Worm (Caenorhabditis elegans) whole organism, L1 larva: ENCODE measurements around the gene zipt-7.2.

Source experiments
- C16A3.4 ChIP-seq: fragments of 150-350 bp; optimal IDR thresholded peaks from 2 replicates; lab custom pipeline; 2014; ENCODE audit warnings: missing biosample characterization, missing genetic modification characterization
- C34B4.2 ChIP-seq: sonication (generic microtip); optimal IDR thresholded peaks from 2 replicates; lab custom pipeline; 2017; ENCODE audit warnings: mild to moderate bottlenecking, missing genetic modification characterization, missing compliant biosample characterization
- ama-1 ChIP-seq: fragments of 150-350 bp; optimal IDR thresholded peaks from 2 replicates; lab custom pipeline; 2014
- ceh-88 ChIP-seq: fragments of 200-800 bp; sonication (Bioruptor generic); IDR thresholded peaks from 2 replicates; pipeline ENCODE4 v1.3.6; 2022; ENCODE audit warnings: missing genetic modification characterization, missing compliant biosample characterization
- ces-1 ChIP-seq: fragments of 150-350 bp; optimal IDR thresholded peaks from 2 replicates; lab custom pipeline; 2014; ENCODE audit warnings: missing biosample characterization, missing genetic modification reagents, missing genetic modification characterization
- dpl-1 ChIP-seq, 3 experiments: fragments of 150-350 bp in 2 of 3; sonication (generic microtip) in 1 of 3; optimal IDR thresholded peaks; 2 replicates each; lab custom pipeline; 2014 to 2017; ENCODE audit warnings: missing biosample characterization in 3 of 3, missing genetic modification characterization in 3 of 3, missing genetic modification reagents in 3 of 3
- dsc-1 ChIP-seq: sonication (generic microtip); optimal IDR thresholded peaks from 2 replicates; lab custom pipeline; 2016; ENCODE audit warnings: mild to moderate bottlenecking, missing genetic modification characterization, missing compliant biosample characterization
- efl-1 ChIP-seq, 4 experiments: fragments of 150-350 bp; optimal IDR thresholded peaks in 3 of 4; peaks in 1 of 4; 1 replicate in 1 of 4; 2 replicates in 3 of 4; lab custom pipeline; 2014; ENCODE audit warnings: missing biosample characterization in 2 of 4, missing genetic modification characterization in 2 of 4, missing genetic modification reagents in 2 of 4
- egl-13 ChIP-seq: sonication (generic microtip); optimal IDR thresholded peaks from 2 replicates; lab custom pipeline; 2016; ENCODE audit warnings: missing genotype, missing genetic modification reagents, missing genetic modification characterization, missing compliant biosample characterization
- egl-27 ChIP-seq, 2 experiments: fragments of 150-350 bp in 1 of 2; sonication (generic microtip); optimal IDR thresholded peaks; 3 replicates each; lab custom pipeline; 2017 to 2018; ENCODE audit warnings: missing biosample characterization in 2 of 2, missing genetic modification characterization in 2 of 2, missing genetic modification reagents in 2 of 2
- elt-2 ChIP-seq: sonication (generic microtip); optimal IDR thresholded peaks from 2 replicates; lab custom pipeline; 2016; ENCODE audit warnings: missing genetic modification characterization, mild to moderate bottlenecking, inconsistent platforms, missing compliant biosample characterization, missing genetic modification reagents
- elt-3 ChIP-seq, 6 experiments: fragments of 150-350 bp in 1 of 6; sonication (generic microtip); optimal IDR thresholded peaks; 2 replicates each; lab custom pipeline; 2017 to 2018; ENCODE audit warnings: missing biosample characterization in 6 of 6, missing genetic modification characterization in 6 of 6, inconsistent platforms in 1 of 6
- fkh-10 ChIP-seq: sonication (generic microtip); optimal IDR thresholded peaks from 2 replicates; lab custom pipeline; 2017; ENCODE audit warnings: missing biosample characterization, missing genetic modification reagents, missing genetic modification characterization
- fkh-4 ChIP-seq: sonication (generic microtip); optimal IDR thresholded peaks from 2 replicates; lab custom pipeline; 2016; ENCODE audit warnings: missing compliant biosample characterization, missing genetic modification characterization, borderline replicate concordance
- fkh-8 ChIP-seq: sonication (generic microtip); optimal IDR thresholded peaks from 2 replicates; lab custom pipeline; 2016; ENCODE audit warnings: mild to moderate bottlenecking, missing genetic modification characterization, missing compliant biosample characterization
- isw-1 ChIP-seq: fragments of 200-800 bp; sonication (Bioruptor generic); IDR thresholded peaks from 2 replicates; pipeline ENCODE4 v1.3.6; 2022; ENCODE audit warnings: missing genetic modification characterization, missing compliant biosample characterization
- jun-1 ChIP-seq: fragments of 150-350 bp; optimal IDR thresholded peaks from 2 replicates; lab custom pipeline; 2014; ENCODE audit warnings: missing biosample characterization, missing genetic modification reagents, missing genetic modification characterization
- lin-13 ChIP-seq: fragments of 150-350 bp; optimal IDR thresholded peaks from 2 replicates; lab custom pipeline; 2014; ENCODE audit warnings: missing biosample characterization, missing genetic modification reagents, missing genetic modification characterization
- lin-14 ChIP-seq: fragments of 200-800 bp; sonication (Bioruptor generic); optimal IDR thresholded peaks from 2 replicates; lab custom pipeline; 2018; ENCODE audit warnings: mild to moderate bottlenecking, missing genetic modification characterization, moderate library complexity, missing compliant biosample characterization
- lir-3 ChIP-seq: sonication (generic microtip); optimal IDR thresholded peaks from 2 replicates; lab custom pipeline; 2016; ENCODE audit warnings: mild to moderate bottlenecking, missing genetic modification characterization, moderate library complexity, missing compliant biosample characterization; ENCODE audit not compliant: poor library complexity
- lsy-2 ChIP-seq, 2 experiments: fragments of 150-350 bp; optimal IDR thresholded peaks; 2 replicates each; lab custom pipeline; 2014; ENCODE audit warnings: missing biosample characterization in 2 of 2, missing genetic modification characterization in 2 of 2
- nhr-19 ChIP-seq: fragments of 200-800 bp; sonication (Bioruptor generic); conservative IDR thresholded peaks from 2 replicates; pipeline ENCODE4 v1.3.6; 2022; ENCODE audit warnings: missing genetic modification characterization, missing compliant biosample characterization
- nhr-237 ChIP-seq: fragments of 150-350 bp; optimal IDR thresholded peaks from 2 replicates; lab custom pipeline; 2014; ENCODE audit warnings: missing biosample characterization, missing genetic modification characterization
- nhr-47 ChIP-seq: sonication (generic microtip); optimal IDR thresholded peaks from 2 replicates; lab custom pipeline; 2016; ENCODE audit warnings: mild to moderate bottlenecking, missing genetic modification characterization, moderate library complexity, missing compliant biosample characterization
- nhr-71 ChIP-seq: sonication (generic microtip); optimal IDR thresholded peaks from 2 replicates; lab custom pipeline; 2016; ENCODE audit warnings: mild to moderate bottlenecking, missing genetic modification characterization, moderate library complexity, missing compliant biosample characterization
- nhr-77 ChIP-seq: fragments of 150-350 bp; optimal IDR thresholded peaks from 2 replicates; lab custom pipeline; 2014; ENCODE audit warnings: missing biosample characterization, missing genetic modification characterization
- nhr-84 ChIP-seq: sonication (generic microtip); optimal IDR thresholded peaks from 2 replicates; lab custom pipeline; 2017; ENCODE audit warnings: missing biosample characterization, missing genetic modification characterization
- nhr-85 ChIP-seq: sonication (generic microtip); peaks from one replicate; lab custom pipeline; 2016; ENCODE audit warnings: missing genetic modification characterization, inconsistent platforms, missing compliant biosample characterization
- pax-3 ChIP-seq: fragments of 200-800 bp; sonication (Bioruptor generic); optimal IDR thresholded peaks from 2 replicates; lab custom pipeline; 2018; ENCODE audit warnings: mild to moderate bottlenecking, missing genetic modification characterization, moderate library complexity, missing compliant biosample characterization
- pqm-1 ChIP-seq: sonication (generic microtip); optimal IDR thresholded peaks from 3 replicates; lab custom pipeline; 2017; ENCODE audit warnings: missing biosample characterization, missing genetic modification characterization
- snpc-4 ChIP-seq: fragments of 150-350 bp; optimal IDR thresholded peaks from 2 replicates; lab custom pipeline; 2014; ENCODE audit warnings: missing biosample characterization, missing genetic modification characterization
- snu-23 ChIP-seq: sonication (generic microtip); optimal IDR thresholded peaks from 2 replicates; lab custom pipeline; 2016; ENCODE audit warnings: missing genetic modification characterization, missing compliant biosample characterization
- sup-37 ChIP-seq: fragments of 200-800 bp; sonication (Bioruptor generic); optimal IDR thresholded peaks from 2 replicates; lab custom pipeline; 2018; ENCODE audit warnings: mild to moderate bottlenecking, missing genetic modification characterization, missing compliant biosample characterization
- tlp-1 ChIP-seq: fragments of 150-350 bp; optimal IDR thresholded peaks from 2 replicates; lab custom pipeline; 2014; ENCODE audit warnings: missing biosample characterization, missing genetic modification characterization
- unc-62 ChIP-seq: fragments of 150-350 bp; optimal IDR thresholded peaks from 2 replicates; lab custom pipeline; 2014; ENCODE audit warnings: missing biosample characterization, missing genetic modification reagents, missing genetic modification characterization
- unc-86 ChIP-seq: sonication (generic microtip); optimal IDR thresholded peaks from 2 replicates; lab custom pipeline; 2016; ENCODE audit warnings: missing genetic modification characterization, missing compliant biosample characterization
- unc-98 ChIP-seq: fragments of 200-800 bp; sonication (Bioruptor generic); IDR thresholded peaks from 2 replicates; pipeline ENCODE4 v1.3.6; 2022; ENCODE audit warnings: missing genetic modification characterization, missing compliant biosample characterization
- xbp-1 ChIP-seq: sonication (generic microtip); optimal IDR thresholded peaks from 2 replicates; lab custom pipeline; 2016; ENCODE audit warnings: missing genetic modification characterization, missing compliant biosample characterization
- zip-4 ChIP-seq: fragments of 200-800 bp; sonication (Bioruptor generic); optimal IDR thresholded peaks from 2 replicates; lab custom pipeline; 2018; ENCODE audit warnings: mild to moderate bottlenecking, missing genetic modification characterization, moderate library complexity, missing compliant biosample characterization
- ztf-4 ChIP-seq: fragments of 150-350 bp; optimal IDR thresholded peaks from 2 replicates; lab custom pipeline; 2014; ENCODE audit warnings: missing biosample characterization, missing genetic modification characterization

Gene zipt-7.2

DNA sequence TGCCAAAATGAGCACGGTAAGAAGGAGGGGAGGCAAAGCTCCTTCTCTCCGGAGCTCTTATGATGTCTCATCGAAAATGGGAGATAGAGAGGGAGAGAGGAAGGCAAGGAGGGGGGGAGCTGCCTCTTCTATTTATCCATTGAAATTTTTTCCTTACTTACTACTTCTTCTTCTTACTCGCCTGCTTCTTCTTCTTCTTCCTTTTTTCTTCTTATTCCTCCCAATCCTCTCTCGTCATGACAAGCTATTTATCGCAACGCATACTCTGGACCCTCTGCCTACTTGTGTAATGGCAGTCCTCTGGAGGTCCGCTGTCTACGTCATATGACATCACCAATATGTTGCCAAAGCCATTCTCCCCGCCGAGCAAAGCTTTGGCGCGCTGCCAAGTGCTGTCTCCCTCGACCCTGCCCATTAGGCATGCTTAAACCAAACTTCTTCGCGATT is 27.5 kb upstream of the zipt-7.2 start (continued):
- TF ChIP-seq lsy-2 (tag; optimal IDR thresholded peaks at IDR 0.05; lab: Kevin White, UChicago) (peak; percentile 53 to 58), lin-13 (peak; percentile 58), isw-1 (GFP tag; lab: Robert Waterston, UW) (peak; percentile 54), egl-13 (tag; lab: Kevin White, UChicago) (peak; percentile 87), ceh-88 (GFP tag; lab: Robert Waterston, UW) (peak; percentile 49; the same call in 1 of the 2 replicates), snu-23 (GFP tag; lab: Kevin White, UChicago) (peak; percentile 71), pqm-1 (tag; lab: Kevin White, UChicago) (no peak), fkh-4 (tag; lab: Kevin White, UChicago) (no peak), C34B4.2 (tag; lab: Kevin White, UChicago) (no peak), dsc-1 (peak; percentile 74)
- TF ChIP-seq, all 84 proteins: peak for 38

DNA sequence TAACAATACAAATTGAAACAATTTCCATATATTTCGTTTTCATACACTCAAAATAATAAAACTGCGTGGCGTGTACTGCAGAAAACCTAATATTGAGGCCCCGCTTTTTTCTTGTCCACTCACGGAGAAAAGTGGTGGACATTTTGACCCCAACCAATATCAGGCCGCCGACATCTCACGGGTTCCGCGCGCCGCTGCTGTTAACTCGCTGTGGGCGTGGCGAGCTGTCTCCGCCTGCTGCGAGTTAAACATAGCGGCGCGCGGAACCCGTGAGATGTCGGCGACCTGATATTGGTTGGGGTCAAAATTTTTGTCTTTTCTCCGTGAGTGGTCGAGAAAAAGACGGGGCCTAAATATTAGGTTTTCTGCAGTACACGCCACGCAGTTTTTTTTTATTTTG is 26.2 kb upstream of the zipt-7.2 start:
- peak; percentile 67 for TF ChIP-seq snpc-4
- TF ChIP-seq, all 84 proteins: peak for 1; not testable (repeated sequence) for 83

DNA sequence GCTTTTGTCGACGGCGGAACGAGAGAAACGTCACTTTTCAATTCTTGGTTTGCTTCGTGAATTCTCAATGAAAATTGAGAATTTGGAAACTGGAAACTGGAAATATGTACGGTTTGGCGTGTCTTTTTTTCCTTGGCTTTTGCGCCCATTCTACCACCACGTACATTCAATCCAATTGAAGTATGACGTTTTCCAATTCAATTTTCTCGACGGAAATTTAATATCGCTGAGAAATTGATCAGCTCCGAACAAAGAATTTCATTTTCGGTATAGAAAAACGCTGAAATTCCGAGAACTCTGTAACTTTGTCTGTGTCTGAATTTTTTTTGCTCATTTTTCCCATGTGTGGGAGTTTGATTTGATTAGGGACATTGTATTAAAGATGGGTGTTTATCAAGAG is 25.6 kb upstream of the zipt-7.2 start:
- peak; percentile 52 for TF ChIP-seq nhr-71 (tag; lab: Kevin White, UChicago)
- TF ChIP-seq nhr-47: peak; percentile 17
- no peak for TF ChIP-seq fkh-10
- TF ChIP-seq fkh-8 (tag; lab: Kevin White, UChicago): peak; percentile 61
- no peak for TF ChIP-seq dpl-1 (GFP tag; optimal IDR thresholded peaks at IDR 0.05; lab: Kevin White, UChicago)
- TF ChIP-seq elt-3 (tag; optimal IDR thresholded peaks at IDR 0.05; lab: Kevin White, UChicago): no peak
- no peak for TF ChIP-seq unc-62 (GFP tag; lab: Kevin White, UChicago)
- TF ChIP-seq nhr-77 (tag; lab: Kevin White, UChicago): no peak
- TF ChIP-seq snpc-4: no peak
- no peak for TF ChIP-seq jun-1 (tag; lab: Kevin White, UChicago)
- no peak for TF ChIP-seq egl-27 (tag; optimal IDR thresholded peaks at IDR 0.05; lab: Kevin White, UChicago)
- TF ChIP-seq xbp-1 (tag; lab: Kevin White, UChicago): no peak
- no peak for TF ChIP-seq unc-86
- TF ChIP-seq dsc-1: no peak
- no peak for TF ChIP-seq sup-37 (GFP tag; lab: Kevin White, UChicago)
- TF ChIP-seq ama-1 (lab: Kevin White, UChicago): no peak
- no peak for TF ChIP-seq pax-3 (tag; lab: Kevin White, UChicago)
- no peak for TF ChIP-seq efl-1 (optimal IDR thresholded peaks at IDR 0.05; lab: Kevin White, UChicago)
- TF ChIP-seq efl-1 (GFP tag; optimal IDR thresholded peaks at IDR 0.05 in 1 of 2; lab: Kevin White, UChicago): peak in 1 of 2 experiments; percentile 16
- TF ChIP-seq lin-14: peak; percentile 53
- TF ChIP-seq ces-1: no peak
- TF ChIP-seq ztf-4: no peak
- TF ChIP-seq nhr-84 (tag; lab: Kevin White, UChicago): no peak
- no peak for TF ChIP-seq elt-2 (tag; lab: Kevin White, UChicago)

- TF ChIP-seq nhr-19 (no peak), tlp-1 (tag; lab: Kevin White, UChicago) (no peak), nhr-85 (no peak), nhr-47 (no peak), elt-2 (tag; lab: Kevin White, UChicago) (no peak), fkh-10 (no peak), lin-14 (no peak), unc-98 (GFP tag; lab: Robert Waterston, UW) (no peak), nhr-77 (tag; lab: Kevin White, UChicago) (no peak), ama-1 (lab: Kevin White, UChicago) (no peak), nhr-71 (tag; lab: Kevin White, UChicago) (no peak), zip-4 (GFP tag; lab: Kevin White, UChicago) (no peak), lir-3 (no peak), unc-86 (no peak), nhr-237 (tag; lab: Kevin White, UChicago) (no peak), C16A3.4 (no peak)
Measured at ce11 chrX:15528472-15528871, 20.8 kb upstream of the zipt-7.2 start.
